Worm (Caenorhabditis elegans) whole organism, L4 larva: ENCODE measurements around the gene Y57G11C.5.
A peak's percentile ranks its signal among the peaks of the same experiment; 100 is the strongest.

ENCODE experiments used
- F10B5.3 ChIP-seq: sonication (generic microtip); optimal IDR thresholded peaks from 2 replicates; lab custom pipeline; 2016; ENCODE audit warnings: mild to moderate bottlenecking, missing genetic modification characterization, missing compliant biosample characterization
- F37D6.2 ChIP-seq: sonication (generic microtip); optimal IDR thresholded peaks from 2 replicates; lab custom pipeline; 2016; ENCODE audit warnings: mild to moderate bottlenecking, missing genetic modification characterization, missing compliant biosample characterization
- R02D3.7 ChIP-seq: fragments of 150-350 bp; sonication (generic microtip); optimal IDR thresholded peaks from 3 replicates; lab custom pipeline; 2014; ENCODE audit warnings: missing biosample characterization, missing genetic modification characterization
- T20F7.1 ChIP-seq: fragments of 200-800 bp; sonication (Bioruptor generic); optimal IDR thresholded peaks from 2 replicates; lab custom pipeline; 2018; ENCODE audit warnings: mild to moderate bottlenecking, missing genetic modification characterization, missing compliant biosample characterization
- T26A8.4 ChIP-seq: fragments of 200-800 bp; sonication (Bioruptor generic); IDR thresholded peaks from 2 replicates; pipeline ENCODE4 v1.3.6; 2022; ENCODE audit warnings: missing genetic modification characterization, missing compliant biosample characterization
- Y105C5A.15 ChIP-seq: fragments of 200-800 bp; sonication (Bioruptor generic); IDR thresholded peaks from 2 replicates; pipeline ENCODE4 v1.3.6; 2022; ENCODE audit warnings: missing genetic modification characterization, missing compliant biosample characterization
- Y48G9A.11 ChIP-seq: fragments of 200-800 bp; sonication (Bioruptor generic); IDR thresholded peaks from 2 replicates; pipeline ENCODE4 v1.3.6; 2022; ENCODE audit warnings: missing genetic modification reagents, missing genetic modification characterization, missing compliant biosample characterization
- Y5F2A.4 ChIP-seq: fragments of 200-800 bp; sonication (Bioruptor generic); optimal IDR thresholded peaks from 2 replicates; lab custom pipeline; 2018; ENCODE audit warnings: mild to moderate bottlenecking, missing genetic modification characterization, missing compliant biosample characterization
- Y75B8A.6 ChIP-seq: fragments of 200-800 bp; sonication (Bioruptor generic); IDR thresholded peaks from 2 replicates; pipeline ENCODE4 v1.3.6; 2022; ENCODE audit warnings: missing genetic modification reagents, missing genetic modification characterization, missing compliant biosample characterization
- aha-1 ChIP-seq: fragments of 150-350 bp; peaks from one replicate; lab custom pipeline; 2014; ENCODE audit warnings: missing biosample characterization, missing genetic modification characterization
- ama-1 ChIP-seq: fragments of 150-350 bp; optimal IDR thresholded peaks from 2 replicates; lab custom pipeline; 2014; ENCODE audit warnings: inconsistent platforms, mixed read lengths
- ceh-28 ChIP-seq: fragments of 150-350 bp; optimal IDR thresholded peaks from 2 replicates; lab custom pipeline; 2014; ENCODE audit warnings: missing biosample characterization, missing genetic modification reagents, missing genetic modification characterization
- daf-16 ChIP-seq, 3 experiments: sonication (generic microtip); optimal IDR thresholded peaks; 2 replicates each; lab custom pipeline; 2016 to 2017; ENCODE audit warnings: missing genetic modification characterization in 3 of 3, missing genetic modification reagents in 3 of 3, mild to moderate bottlenecking in 2 of 3, missing compliant biosample characterization in 2 of 3, missing biosample characterization in 1 of 3, moderate library complexity in 1 of 3
- dmd-6 ChIP-seq: fragments of 200-800 bp; sonication (Bioruptor generic); IDR thresholded peaks from 2 replicates; pipeline ENCODE4 v1.3.6; 2022; ENCODE audit warnings: missing genetic modification reagents, missing genetic modification characterization, missing compliant biosample characterization
- dmd-9 ChIP-seq: fragments of 200-800 bp; sonication (Bioruptor generic); IDR thresholded peaks from 2 replicates; pipeline ENCODE4 v1.3.6; 2022; ENCODE audit warnings: missing genetic modification reagents, missing genetic modification characterization, missing compliant biosample characterization
- dpl-1 ChIP-seq: fragments of 150-350 bp; optimal IDR thresholded peaks from 2 replicates; lab custom pipeline; 2014; ENCODE audit warnings: missing biosample characterization, missing genetic modification reagents, missing genetic modification characterization
- fos-1 ChIP-seq: fragments of 150-350 bp; optimal IDR thresholded peaks from 2 replicates; lab custom pipeline; 2014; ENCODE audit warnings: missing biosample characterization, missing genetic modification characterization
- hlh-30 ChIP-seq: sonication (generic microtip); optimal IDR thresholded peaks from 2 replicates; lab custom pipeline; 2017; ENCODE audit warnings: antibody characterized with exemption, mild to moderate bottlenecking, missing genetic modification characterization, missing compliant biosample characterization; ENCODE audit not compliant: insufficient read depth
- hmg-1.1 ChIP-seq: fragments of 200-800 bp; sonication (Bioruptor generic); IDR thresholded peaks from 2 replicates; pipeline ENCODE4 v1.3.6; 2022; ENCODE audit warnings: missing genetic modification reagents, missing genetic modification characterization, missing compliant biosample characterization
- jun-1 ChIP-seq: fragments of 150-350 bp; optimal IDR thresholded peaks from 2 replicates; lab custom pipeline; 2014; ENCODE audit warnings: missing biosample characterization, missing genetic modification reagents, missing genetic modification characterization
- lin-15B ChIP-seq: fragments of 150-350 bp; sonication (generic microtip); optimal IDR thresholded peaks from 3 replicates; lab custom pipeline; 2014; ENCODE audit warnings: missing biosample characterization, missing genetic modification characterization
- lin-38 ChIP-seq: fragments of 200-800 bp; sonication (Bioruptor generic); IDR thresholded peaks from 2 replicates; pipeline ENCODE4 v1.3.6; 2022; ENCODE audit warnings: missing genetic modification reagents, missing genetic modification characterization, missing compliant biosample characterization
- mdl-1 ChIP-seq, 2 experiments: fragments of 150-350 bp in 1 of 2; sonication (generic microtip) in 1 of 2; optimal IDR thresholded peaks; 2 replicates each; lab custom pipeline; 2014 to 2017; ENCODE audit warnings: missing biosample characterization in 2 of 2, missing genetic modification characterization in 2 of 2
- mep-1 ChIP-seq: fragments of 150-350 bp; sonication (generic microtip); optimal IDR thresholded peaks from 3 replicates; lab custom pipeline; 2014; ENCODE audit warnings: missing biosample characterization, missing genetic modification characterization
- nhr-11 ChIP-seq: fragments of 150-350 bp; optimal IDR thresholded peaks from 2 replicates; lab custom pipeline; 2014; ENCODE audit warnings: missing biosample characterization, missing genetic modification characterization
- nhr-25 ChIP-seq: sonication (generic microtip); optimal IDR thresholded peaks from 2 replicates; lab custom pipeline; 2017; ENCODE audit warnings: missing genetic modification characterization, mild to moderate bottlenecking, missing compliant biosample characterization, antibody characterized with exemption, moderate library complexity, borderline replicate concordance; ENCODE audit not compliant: insufficient read depth
- nhr-28 ChIP-seq: fragments of 150-350 bp; optimal IDR thresholded peaks from 2 replicates; lab custom pipeline; 2014; ENCODE audit warnings: missing biosample characterization, missing genetic modification characterization
- nhr-41 ChIP-seq: fragments of 200-800 bp; sonication (Bioruptor generic); IDR thresholded peaks from 2 replicates; pipeline ENCODE4 v1.3.6; 2022; ENCODE audit warnings: missing genetic modification reagents, missing genetic modification characterization, missing compliant biosample characterization
- nhr-77 ChIP-seq: fragments of 150-350 bp; optimal IDR thresholded peaks from 2 replicates; lab custom pipeline; 2014; ENCODE audit warnings: missing biosample characterization, missing genetic modification characterization
- pha-4 ChIP-seq, 2 experiments: fragments of 150-350 bp in 1 of 2; fragments of 200-800 bp in 1 of 2; sonication (Bioruptor generic) in 1 of 2; IDR thresholded peaks in 1 of 2; optimal IDR thresholded peaks in 1 of 2; 2 replicates each; pipeline versions ENCODE4 v1.3.6 to Lab custom; 2014 to 2022; ENCODE audit warnings: missing genetic modification characterization in 2 of 2, missing genetic modification reagents in 2 of 2, missing biosample characterization in 1 of 2, missing compliant biosample characterization in 1 of 2
- pqm-1 ChIP-seq: sonication (generic microtip); optimal IDR thresholded peaks from 2 replicates; lab custom pipeline; 2017; ENCODE audit warnings: missing biosample characterization, missing genetic modification characterization
- rbr-2 ChIP-seq: sonication (generic microtip); optimal IDR thresholded peaks from 2 replicates; lab custom pipeline; 2016; ENCODE audit warnings: missing genotype, missing genetic modification characterization, missing compliant biosample characterization
- set-16 ChIP-seq: fragments of 200-800 bp; sonication (Bioruptor generic); IDR thresholded peaks from 2 replicates; pipeline ENCODE4 v1.3.6; 2022; ENCODE audit warnings: missing genetic modification reagents, missing genetic modification characterization, missing compliant biosample characterization
- snpc-1.2 ChIP-seq: fragments of 200-800 bp; sonication (Bioruptor generic); IDR thresholded peaks from 2 replicates; pipeline ENCODE4 v1.3.6; 2022; ENCODE audit warnings: missing genetic modification reagents, missing genetic modification characterization, missing compliant biosample characterization
- unc-130 ChIP-seq: sonication (generic microtip); optimal IDR thresholded peaks from 2 replicates; lab custom pipeline; 2016; ENCODE audit warnings: missing genetic modification reagents, missing genetic modification characterization, missing compliant biosample characterization
- unc-39 ChIP-seq: sonication (generic microtip); optimal IDR thresholded peaks from 2 replicates; lab custom pipeline; 2017; ENCODE audit warnings: missing biosample characterization, missing genetic modification characterization
- unc-62 ChIP-seq, 3 experiments: fragments of 150-350 bp in 1 of 3; sonication (generic microtip); optimal IDR thresholded peaks in 2 of 3; peaks in 1 of 3; 1 replicate in 1 of 3; 2 replicates in 2 of 3; lab custom pipeline; 2014 to 2017; ENCODE audit warnings: missing biosample characterization in 3 of 3, missing genetic modification characterization in 3 of 3, missing genetic modification reagents in 3 of 3, missing genotype in 1 of 3
- ztf-7 ChIP-seq: fragments of 150-350 bp; optimal IDR thresholded peaks from 2 replicates; lab custom pipeline; 2014; ENCODE audit warnings: missing biosample characterization, missing genetic modification characterization

The Y57G11C.5 gene

DNA sequence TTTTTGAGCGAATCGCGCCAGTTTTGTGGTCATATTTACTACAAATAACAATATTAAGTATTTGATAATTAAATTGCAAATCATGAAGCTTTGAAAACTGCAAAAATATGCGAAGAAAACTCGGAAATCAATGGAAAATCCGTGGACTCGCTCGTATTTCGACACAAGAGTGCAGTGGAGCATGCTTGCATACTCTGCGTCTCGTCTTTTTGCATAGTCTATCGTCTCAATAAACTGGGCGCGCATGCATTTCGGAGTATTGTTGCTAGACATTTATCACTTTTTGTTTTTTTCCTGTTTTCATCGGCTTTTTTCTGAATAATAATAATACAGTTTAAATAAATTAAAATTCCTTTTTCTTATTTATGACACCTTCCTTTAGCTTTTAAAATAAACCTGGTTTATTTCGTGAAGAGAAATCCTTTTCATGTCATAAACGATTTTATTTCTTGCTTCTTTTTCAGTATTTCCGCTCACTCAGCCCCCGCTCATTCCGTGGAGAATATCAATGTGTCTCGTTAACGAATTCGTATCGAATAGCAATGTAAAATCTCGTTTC lies 2.5 kb upstream of the Y57G11C.5 start, which contains the start of the genes mrps-7 and Y57G11C.3 (continued):
- TF ChIP-seq lin-15B (tag; lab: Kevin White, UChicago) (peak; percentile 77), ama-1 (lab: Kevin White, UChicago) (peak; percentile 58), ztf-7 (tag; lab: Kevin White, UChicago) (peak; percentile 54), set-16 (GFP tag; lab: Robert Waterston, UW) (no peak), F10B5.3 (tag; lab: Kevin White, UChicago) (peak; percentile 26), dmd-6 (GFP tag; lab: Robert Waterston, UW) (peak; percentile 77), fos-1 (tag; lab: Kevin White, UChicago) (no peak), pha-4 (GFP tag; IDR thresholded peaks at IDR 0.05; lab: Robert Waterston, UW) (peak; percentile 28; the same call in 1 of the 2 replicates), pha-4 (tag; optimal IDR thresholded peaks at IDR 0.05; lab: Kevin White, UChicago) (peak; percentile 91), F37D6.2 (peak; percentile 55), Y5F2A.4 (GFP tag; lab: Kevin White, UChicago) (no peak), nhr-25 (tag; lab: Kevin White, UChicago) (peak; percentile 6), dpl-1 (peak; percentile 82), T20F7.1 (GFP tag; lab: Kevin White, UChicago) (peak; percentile 100), unc-62 (GFP tag; optimal IDR thresholded peaks at IDR 0.05 in 1 of 2; lab: Kevin White, UChicago) (peak in 1 of 2 experiments; percentile 87), unc-62 (tag; optimal IDR thresholded peaks at IDR 0.05; lab: Kevin White, UChicago) (no peak), aha-1 (peak; percentile 96), Y48G9A.11 (GFP tag; lab: Robert Waterston, UW) (peak; percentile 96), hmg-1.1 (peak; percentile 95), daf-16 (GFP tag; optimal IDR thresholded peaks at IDR 0.05; lab: Kevin White, UChicago) (peak; percentile 1 to 39), daf-16 (tag; optimal IDR thresholded peaks at IDR 0.05; lab: Kevin White, UChicago) (peak; percentile 49), snpc-1.2 (GFP tag; lab: Robert Waterston, UW) (peak; percentile 87), rbr-2 (tag; lab: Kevin White, UChicago) (peak; percentile 85), unc-39 (tag; lab: Kevin White, UChicago) (no peak), mdl-1 (tag; optimal IDR thresholded peaks at IDR 0.05; lab: Kevin White, UChicago) (peak; percentile 33 to 75), hlh-30 (tag; lab: Kevin White, UChicago) (peak; percentile 90), ceh-28 (tag; lab: Kevin White, UChicago) (no peak), Y105C5A.15 (GFP tag; lab: Robert Waterston, UW) (no peak), mep-1 (tag; lab: Kevin White, UChicago) (peak; percentile 91), dmd-9 (GFP tag; lab: Robert Waterston, UW) (no peak), jun-1 (peak; percentile 71), R02D3.7 (peak; percentile 93), nhr-28 (tag; lab: Kevin White, UChicago) (peak; percentile 87), nhr-11 (tag; lab: Kevin White, UChicago) (peak; percentile 84), pqm-1 (tag; lab: Kevin White, UChicago) (peak; percentile 38), T26A8.4 (peak; percentile 76), nhr-77 (peak; percentile 86)

- TF ChIP-seq nhr-41 (GFP tag; lab: Robert Waterston, UW) (no peak), unc-130 (GFP tag; lab: Kevin White, UChicago) (no peak), Y75B8A.6 (GFP tag; lab: Robert Waterston, UW) (no peak), lin-38 (GFP tag; lab: Robert Waterston, UW) (peak; percentile 56), dmd-9 (GFP tag; lab: Robert Waterston, UW) (no peak)
Observed at ce11 chrIV:14766382-14766781, 1.1 kb upstream of the Y57G11C.5 start, which contains the start of gene vti-1. vti-1 (minus strand) TSS chrIV:14766665.
